Worm (Caenorhabditis elegans) whole organism, L4/young adult: Measurements from ENCODE around the gene nlp-79.

Source experiments
- W03F9.2 ChIP-seq: fragments of 150-350 bp; optimal IDR thresholded peaks from 2 replicates; lab custom pipeline; 2014; ENCODE audit warnings: missing biosample characterization, missing genetic modification characterization
- dao-5 ChIP-seq: sonication (generic microtip); optimal IDR thresholded peaks from 2 replicates; lab custom pipeline; 2016; ENCODE audit warnings: missing genotype, missing genetic modification characterization, moderate library complexity, missing compliant biosample characterization
- him-1 ChIP-seq: sonication (generic microtip); optimal IDR thresholded peaks from 2 replicates; lab custom pipeline; 2016; ENCODE audit warnings: missing genotype, missing genetic modification reagents, missing genetic modification characterization, missing compliant biosample characterization

Gene nlp-79

ce11 chrIV:13149276-13149675 is at the start of gene nlp-79:
Gene nlp-79 (plus strand): TSS chrIV:13149576.
- no peak for TF ChIP-seq W03F9.2 (tag; lab: Kevin White, UChicago)
- no peak for TF ChIP-seq dao-5 (tag; lab: Kevin White, UChicago)
- no peak for TF ChIP-seq him-1 (tag; lab: Kevin White, UChicago)

DNA sequence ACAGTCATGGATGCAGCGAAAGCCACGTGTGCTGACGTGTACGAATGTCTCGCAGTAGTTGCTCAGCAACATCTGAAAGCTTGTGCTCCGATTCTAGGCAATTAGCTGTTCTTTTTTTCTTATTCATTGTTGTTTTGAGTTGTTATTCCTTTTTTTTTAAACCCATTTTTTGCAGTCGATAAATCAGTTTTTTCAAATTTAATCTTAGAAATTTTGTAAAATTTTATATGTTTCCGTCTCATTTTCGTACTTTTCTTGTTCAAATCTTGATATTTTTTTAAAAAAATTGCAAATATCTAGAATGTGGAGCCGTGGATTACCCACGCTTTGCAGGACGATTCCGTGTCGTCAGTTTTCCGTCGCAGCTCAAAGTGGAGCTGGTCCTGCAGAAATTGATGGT is 49.0 kb upstream of the nlp-79 start, which contains the start of gene fask-1:
fask-1 (plus strand) TSS at position 301 of the 400 bp plus-strand sequence.
- no peak for TF ChIP-seq dao-5 (tag; lab: Kevin White, UChicago)
- TF ChIP-seq W03F9.2 (tag; lab: Kevin White, UChicago), result no peak
- no peak for TF ChIP-seq him-1 (tag; lab: Kevin White, UChicago)

DNA sequence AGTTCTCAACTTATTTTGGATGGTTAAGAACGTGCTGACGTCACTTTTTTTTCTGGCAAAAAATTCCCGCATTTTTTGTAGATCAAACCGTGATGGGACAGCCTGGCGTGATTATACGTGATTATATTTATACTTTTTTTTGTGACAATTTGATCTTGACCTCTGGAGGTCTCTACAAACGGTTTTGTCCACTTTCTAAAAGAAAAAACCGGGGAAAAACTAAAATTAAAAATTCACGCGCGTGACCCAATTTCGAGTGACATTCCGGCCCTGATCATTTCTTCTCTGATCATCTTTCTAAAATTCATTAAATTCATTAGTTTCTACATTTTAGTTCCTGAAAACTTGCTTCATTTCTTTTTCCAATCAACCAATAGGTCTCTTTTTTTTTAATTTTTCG is 44.5 kb upstream of the nlp-79 start, which contains the start of gene rde-11:
rde-11 (plus strand) TSS at position 301 of the 400 bp plus-strand sequence.
- TF ChIP-seq him-1 (tag; lab: Kevin White, UChicago) (no peak), dao-5 (tag; lab: Kevin White, UChicago) (no peak), W03F9.2 (tag; lab: Kevin White, UChicago) (no peak)

DNA sequence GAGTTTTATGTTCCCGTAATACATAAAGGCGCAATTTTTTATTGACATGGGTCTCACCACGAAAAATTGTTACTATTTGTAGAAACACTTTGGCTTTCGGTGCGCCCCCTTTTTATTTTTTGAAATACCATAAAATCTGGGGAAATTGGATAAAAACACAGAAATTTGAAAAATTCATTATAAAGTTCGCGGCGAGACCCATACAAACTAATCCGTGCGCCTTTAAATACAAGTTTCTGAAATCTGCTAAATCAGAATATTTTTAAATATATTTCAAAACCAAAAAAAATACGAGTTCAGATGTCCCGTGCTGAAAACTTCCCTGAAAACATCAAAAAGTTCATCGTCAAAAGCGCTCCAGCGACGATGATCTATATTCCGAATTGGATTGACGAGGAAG is 42.0 kb upstream of the nlp-79 start, which contains the start of gene B0564.2:
B0564.2 (plus strand) TSS at position 301 of the 400 bp plus-strand sequence.
- no peak for TF ChIP-seq him-1 (tag; lab: Kevin White, UChicago)
- no peak for TF ChIP-seq dao-5 (tag; lab: Kevin White, UChicago)
- TF ChIP-seq W03F9.2 (tag; lab: Kevin White, UChicago), result no peak

ce11 chrIV:13108430-13108829 is 40.9 kb upstream of the nlp-79 start:
- TF ChIP-seq W03F9.2 (tag; lab: Kevin White, UChicago), result no peak
- no peak for TF ChIP-seq dao-5 (tag; lab: Kevin White, UChicago)
- no peak for TF ChIP-seq him-1 (tag; lab: Kevin White, UChicago)

ce11 chrIV:13109751-13110150 is 39.6 kb upstream of the nlp-79 start, which contains the start of gene best-1:
Gene best-1 (minus strand): TSS chrIV:13109779.
- no peak for TF ChIP-seq dao-5 (tag; lab: Kevin White, UChicago)
- no peak for TF ChIP-seq him-1 (tag; lab: Kevin White, UChicago)
- TF ChIP-seq W03F9.2 (tag; lab: Kevin White, UChicago), result no peak

DNA sequence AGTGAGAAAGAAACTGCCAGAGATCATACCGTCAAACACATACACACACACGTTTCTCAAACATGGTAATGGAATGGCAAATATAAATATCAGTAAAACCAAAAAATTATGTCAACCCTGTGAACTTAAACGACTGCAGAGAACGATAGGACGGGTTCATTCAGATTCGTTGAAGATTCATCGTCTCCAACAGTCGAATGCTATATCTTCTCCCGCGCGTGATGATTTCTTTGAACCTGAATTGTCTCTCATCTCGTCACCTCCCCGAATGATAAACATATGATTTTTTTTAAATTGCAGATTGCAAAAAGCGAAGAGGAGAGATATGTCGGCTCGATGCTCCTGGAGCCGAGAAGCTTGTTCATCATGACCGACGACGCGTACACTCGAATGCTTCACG is 38.5 kb upstream of the nlp-79 start:
- TF ChIP-seq him-1 (tag; lab: Kevin White, UChicago) (no peak), W03F9.2 (tag; lab: Kevin White, UChicago) (no peak), dao-5 (tag; lab: Kevin White, UChicago) (no peak)

- no peak for TF ChIP-seq W03F9.2 (tag; lab: Kevin White, UChicago)
- TF ChIP-seq him-1 (tag; lab: Kevin White, UChicago), result no peak
- TF ChIP-seq dao-5 (tag; lab: Kevin White, UChicago), result no peak
These were observed 36.4 kb upstream of the nlp-79 start, which contains the start of gene best-2 for ce11 chrIV:13112982-13113381. Gene best-2 (minus strand): TSS chrIV:13113082.

- TF ChIP-seq him-1 (tag; lab: Kevin White, UChicago) (no peak), dao-5 (tag; lab: Kevin White, UChicago) (no peak), W03F9.2 (tag; lab: Kevin White, UChicago) (no peak)
These were observed 32.7 kb upstream of the nlp-79 start for ce11 chrIV:13116679-13117078.

- TF ChIP-seq him-1 (tag; lab: Kevin White, UChicago) (no peak), dao-5 (tag; lab: Kevin White, UChicago) (no peak), W03F9.2 (tag; lab: Kevin White, UChicago) (no peak)
These were observed 30.6 kb upstream of the nlp-79 start, which contains the start of gene unc-30 for ce11 chrIV:13118794-13119193. Gene unc-30 (plus strand): TSS chrIV:13118977.

DNA sequence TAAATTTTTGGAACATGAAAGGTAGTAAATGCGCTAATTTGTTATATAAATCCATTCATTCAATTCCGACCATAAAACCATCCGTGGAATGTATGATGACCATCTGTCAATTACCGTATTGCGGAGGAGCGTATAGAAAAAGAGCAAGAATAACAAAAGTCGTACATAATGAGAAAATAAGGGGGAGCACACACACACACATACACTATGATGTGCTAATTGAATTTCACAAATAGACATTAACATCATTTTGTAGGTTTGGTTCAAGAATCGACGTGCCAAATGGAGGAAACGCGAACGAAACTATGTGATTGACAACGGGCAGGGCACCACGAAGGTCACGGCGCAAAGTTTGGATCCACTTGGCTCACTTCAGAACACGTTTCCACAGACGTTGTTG is 28.0 kb upstream of the nlp-79 start:
- TF ChIP-seq him-1 (tag; lab: Kevin White, UChicago), result no peak
- no peak for TF ChIP-seq W03F9.2 (tag; lab: Kevin White, UChicago)
- TF ChIP-seq dao-5 (tag; lab: Kevin White, UChicago), result no peak

ce11 chrIV:13125999-13126398 is 23.4 kb upstream of the nlp-79 start:
- TF ChIP-seq W03F9.2 (tag; lab: Kevin White, UChicago) (no peak), dao-5 (tag; lab: Kevin White, UChicago) (no peak), him-1 (tag; lab: Kevin White, UChicago) (no peak)

DNA sequence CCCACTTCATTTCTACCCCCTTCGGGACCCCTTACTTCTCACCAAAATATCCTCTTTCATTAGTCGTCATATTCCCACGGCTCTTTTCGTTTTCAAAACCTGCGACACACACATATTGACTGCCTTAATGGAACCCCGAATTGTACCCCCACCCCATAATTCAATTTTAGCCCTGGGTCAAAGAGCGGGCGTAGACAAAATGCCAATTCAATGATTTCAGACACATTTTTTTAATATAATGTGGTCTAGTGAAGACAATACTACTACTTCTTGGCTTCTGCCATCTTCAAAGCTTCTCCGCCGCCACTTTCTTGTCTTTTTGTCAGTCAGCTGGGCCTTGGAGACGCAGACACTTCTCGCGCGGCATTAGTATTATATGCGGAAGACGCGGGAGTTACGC is 21.7 kb upstream of the nlp-79 start:
- TF ChIP-seq dao-5 (tag; lab: Kevin White, UChicago) (no peak), him-1 (tag; lab: Kevin White, UChicago) (no peak), W03F9.2 (tag; lab: Kevin White, UChicago) (no peak)

DNA sequence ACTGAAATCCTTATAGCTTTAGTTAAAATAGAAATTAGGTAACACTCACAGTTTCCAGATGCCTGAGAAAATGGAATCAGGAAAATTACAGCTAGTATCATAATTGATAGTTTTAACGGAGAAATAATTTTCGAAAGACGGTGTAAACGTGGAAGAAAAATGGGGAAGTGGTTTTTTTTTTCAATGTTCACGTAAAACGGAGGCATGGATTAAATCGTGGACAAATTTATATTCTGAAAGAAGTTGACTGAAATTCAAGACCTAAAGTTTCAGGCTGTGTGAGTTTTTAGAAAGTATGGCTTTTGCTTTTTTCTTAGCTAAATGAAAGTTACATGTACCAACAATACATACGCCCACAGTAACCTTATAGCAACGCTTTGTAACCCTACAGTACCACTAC is 7.1 kb upstream of the nlp-79 start, which contains the start of gene spe-43:
spe-43 (minus strand) TSS at position 101 of the 400 bp plus-strand sequence.
- TF ChIP-seq dao-5 (tag; lab: Kevin White, UChicago) (no peak), him-1 (tag; lab: Kevin White, UChicago) (no peak), W03F9.2 (tag; lab: Kevin White, UChicago) (no peak)
